Worm (Caenorhabditis elegans) whole organism, L1 larva: ENCODE data around the gene F28B4.1.

Source experiments
- alr-1 ChIP-seq: fragments of 200-800 bp; sonication (Bioruptor generic); optimal IDR thresholded peaks from 2 replicates; lab custom pipeline; 2018; ENCODE audit warnings: borderline replicate concordance, mild to moderate bottlenecking, missing genetic modification characterization, missing compliant biosample characterization
- aly-2 ChIP-seq: fragments of 150-350 bp; optimal IDR thresholded peaks from 2 replicates; lab custom pipeline; 2014; ENCODE audit warnings: missing biosample characterization, missing genetic modification characterization
- ceh-88 ChIP-seq: fragments of 200-800 bp; sonication (Bioruptor generic); IDR thresholded peaks from 2 replicates; pipeline ENCODE4 v1.3.6; 2022; ENCODE audit warnings: missing genetic modification characterization, missing compliant biosample characterization
- lin-13 ChIP-seq: fragments of 150-350 bp; optimal IDR thresholded peaks from 2 replicates; lab custom pipeline; 2014; ENCODE audit warnings: missing biosample characterization, missing genetic modification reagents, missing genetic modification characterization
- lin-15B ChIP-seq: fragments of 150-350 bp; sonication (generic microtip); optimal IDR thresholded peaks from 3 replicates; lab custom pipeline; 2014; ENCODE audit warnings: missing biosample characterization, missing genetic modification characterization
- nhr-47 ChIP-seq: sonication (generic microtip); optimal IDR thresholded peaks from 2 replicates; lab custom pipeline; 2016; ENCODE audit warnings: mild to moderate bottlenecking, missing genetic modification characterization, moderate library complexity, missing compliant biosample characterization
- nhr-76 ChIP-seq: sonication (generic microtip); optimal IDR thresholded peaks from 2 replicates; lab custom pipeline; 2017; ENCODE audit warnings: missing biosample characterization, missing genetic modification characterization
- skn-1 ChIP-seq: fragments of 150-350 bp; optimal IDR thresholded peaks from 2 replicates; lab custom pipeline; 2014; ENCODE audit warnings: missing biosample characterization, missing genetic modification characterization
- snpc-4 ChIP-seq: fragments of 150-350 bp; optimal IDR thresholded peaks from 2 replicates; lab custom pipeline; 2014; ENCODE audit warnings: missing biosample characterization, missing genetic modification characterization
- unc-30 ChIP-seq: sonication (generic microtip); optimal IDR thresholded peaks from 2 replicates; lab custom pipeline; 2017; ENCODE audit warnings: missing biosample characterization, missing genetic modification characterization
- unc-62 ChIP-seq: fragments of 150-350 bp; optimal IDR thresholded peaks from 2 replicates; lab custom pipeline; 2014; ENCODE audit warnings: missing biosample characterization, missing genetic modification reagents, missing genetic modification characterization
- ztf-4 ChIP-seq: fragments of 150-350 bp; optimal IDR thresholded peaks from 2 replicates; lab custom pipeline; 2014; ENCODE audit warnings: missing biosample characterization, missing genetic modification characterization

DNA sequence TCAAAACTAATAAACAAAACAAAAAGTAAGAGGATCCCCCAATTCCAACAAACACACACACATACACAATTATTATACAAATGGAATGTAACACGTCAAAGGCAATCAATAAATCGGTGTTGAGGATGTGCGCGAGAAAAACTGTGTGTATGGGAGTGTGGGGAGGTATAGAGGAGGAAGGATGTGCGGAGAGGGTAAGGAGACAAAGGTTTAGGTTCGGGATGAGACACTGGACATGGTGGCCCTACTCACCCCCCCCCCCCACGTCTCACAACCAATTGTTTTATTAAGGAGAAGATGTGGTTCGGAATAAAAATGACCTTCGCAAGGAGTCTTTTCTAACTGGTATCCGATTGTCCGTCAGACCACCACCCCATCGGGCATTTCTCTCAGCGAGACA is 18.3 kb downstream of the F28B4.1 start:
- no peak for TF ChIP-seq alr-1 (tag; lab: Kevin White, UChicago)
- TF ChIP-seq aly-2: no peak
- no peak for TF ChIP-seq skn-1 (tag; lab: Kevin White, UChicago)
- TF ChIP-seq snpc-4 (tag; lab: Kevin White, UChicago): no peak
- TF ChIP-seq ceh-88 (GFP tag; lab: Robert Waterston, UW): no peak
- no peak for TF ChIP-seq unc-30
- TF ChIP-seq lin-13: no peak
- TF ChIP-seq unc-62 (GFP tag; lab: Kevin White, UChicago): no peak
- TF ChIP-seq ztf-4 (tag; lab: Kevin White, UChicago): no peak
- TF ChIP-seq nhr-47 (tag; lab: Kevin White, UChicago): no peak
- no peak for TF ChIP-seq lin-15B (tag; lab: Kevin White, UChicago)
- no peak for TF ChIP-seq nhr-76 (tag; lab: Kevin White, UChicago)
